Worm (Caenorhabditis elegans): ENCODE measurements around the gene nhr-133.

Gene nhr-133

ce11 chrV:2238012-2238411, 26.1 kb upstream of the nhr-133 start:
- TF ChIP-seq fkh-10 (GFP tag; optimal IDR thresholded peaks at IDR 0.05) (no peak), pha-4 (tag; optimal IDR thresholded peaks at IDR 0.05) (no peak), F13H6.1 (tag; optimal IDR thresholded peaks at IDR 0.05) (no peak), npax-4 (tag; optimal IDR thresholded peaks at IDR 0.05) (no peak), sdc-2 (tag; optimal IDR thresholded peaks at IDR 0.05) (no peak), ceh-14 (tag; optimal IDR thresholded peaks at IDR 0.05) (no peak), ceh-24 (tag; optimal IDR thresholded peaks at IDR 0.05) (no peak), hlh-15 (tag; optimal IDR thresholded peaks at IDR 0.05) (no peak), nhr-232 (tag; optimal IDR thresholded peaks at IDR 0.05) (no peak), dve-1 (tag; optimal IDR thresholded peaks at IDR 0.05) (no peak), unc-42 (tag; optimal IDR thresholded peaks at IDR 0.05) (no peak), ceh-34 (tag; optimal IDR thresholded peaks at IDR 0.05) (no peak), ceh-19 (GFP tag; optimal IDR thresholded peaks at IDR 0.05) (no peak), gmeb-2 (tag; optimal IDR thresholded peaks at IDR 0.05) (no peak)

- no peak for TF ChIP-seq hlh-6 (tag; optimal IDR thresholded peaks at IDR 0.05)
- no peak for TF ChIP-seq madf-2 (tag; optimal IDR thresholded peaks at IDR 0.05)
- no peak for TF ChIP-seq fkh-10 (GFP tag; optimal IDR thresholded peaks at IDR 0.05)
- TF ChIP-seq pat-9 (tag; optimal IDR thresholded peaks at IDR 0.05), result no peak
- no peak for TF ChIP-seq K02D7.2 (tag; optimal IDR thresholded peaks at IDR 0.05)
- TF ChIP-seq ceh-6 (GFP tag; optimal IDR thresholded peaks at IDR 0.05), result no peak
- TF ChIP-seq pros-1 (tag; optimal IDR thresholded peaks at IDR 0.05), result no peak
- no peak for TF ChIP-seq tbx-2 (tag; optimal IDR thresholded peaks at IDR 0.05)
- no peak for TF ChIP-seq nhr-11 (tag; optimal IDR thresholded peaks at IDR 0.05)
- no peak for TF ChIP-seq ceh-45 (GFP tag; IDR thresholded peaks at IDR 0.05)
- no peak for TF ChIP-seq C08G9.2 (tag; optimal IDR thresholded peaks at IDR 0.05)
- no peak for TF ChIP-seq ceh-34 (tag; optimal IDR thresholded peaks at IDR 0.05)
- TF ChIP-seq C38D4.7 (GFP tag; optimal IDR thresholded peaks at IDR 0.05), result no peak
- TF ChIP-seq rnt-1 (tag; optimal IDR thresholded peaks at IDR 0.05), result no peak
- no peak for TF ChIP-seq tbx-7 (tag; optimal IDR thresholded peaks at IDR 0.05)
- no peak for TF ChIP-seq syd-9 (tag; optimal IDR thresholded peaks at IDR 0.05)
These were observed 23.9 kb upstream of the nhr-133 start, which contains the start of gene cyp-33C4 for ce11 chrV:2235848-2236247. Gene cyp-33C4 (plus strand): TSS chrV:2236140.

ce11 chrV:2233177-2233576, 21.3 kb upstream of the nhr-133 start, which contains the start of gene nhr-96:
Gene nhr-96 (plus strand): TSS chrV:2233477.
- TF ChIP-seq hlh-6 (tag; optimal IDR thresholded peaks at IDR 0.05), result no peak
- no peak for TF ChIP-seq syd-9 (tag; optimal IDR thresholded peaks at IDR 0.05)
- TF ChIP-seq ref-2 (tag; optimal IDR thresholded peaks at IDR 0.05), result no peak
- no peak for TF ChIP-seq fkh-6 (tag; optimal IDR thresholded peaks at IDR 0.05)
- no peak for TF ChIP-seq ceh-2 (tag; optimal IDR thresholded peaks at IDR 0.05)
- TF ChIP-seq ztf-16 (tag; optimal IDR thresholded peaks at IDR 0.05), result no peak
- no peak for TF ChIP-seq ceh-14 (tag; optimal IDR thresholded peaks at IDR 0.05)
- TF ChIP-seq T23F11.4 (GFP tag; optimal IDR thresholded peaks at IDR 0.05), result no peak
- no peak for TF ChIP-seq rnt-1 (tag; optimal IDR thresholded peaks at IDR 0.05)
- no peak for TF ChIP-seq ceh-30 (tag; optimal IDR thresholded peaks at IDR 0.05)
- TF ChIP-seq ceh-19 (GFP tag; optimal IDR thresholded peaks at IDR 0.05), result no peak
- TF ChIP-seq C08G9.2 (tag; optimal IDR thresholded peaks at IDR 0.05), result no peak
- no peak for TF ChIP-seq odd-2 (tag; optimal IDR thresholded peaks at IDR 0.05)
- no peak for TF ChIP-seq hlh-13 (GFP tag; optimal IDR thresholded peaks at IDR 0.05)
- no peak for TF ChIP-seq fkh-10 (GFP tag; optimal IDR thresholded peaks at IDR 0.05)
- TF ChIP-seq sdc-2 (tag; optimal IDR thresholded peaks at IDR 0.05), result no peak
- TF ChIP-seq npax-4 (tag; optimal IDR thresholded peaks at IDR 0.05), result no peak
- TF ChIP-seq unc-3 (GFP tag; conservative IDR thresholded peaks at IDR 0.05), result no peak
- no peak for TF ChIP-seq unc-3 (tag; optimal IDR thresholded peaks at IDR 0.05)
- TF ChIP-seq hlh-15 (tag; optimal IDR thresholded peaks at IDR 0.05), result no peak

DNA sequence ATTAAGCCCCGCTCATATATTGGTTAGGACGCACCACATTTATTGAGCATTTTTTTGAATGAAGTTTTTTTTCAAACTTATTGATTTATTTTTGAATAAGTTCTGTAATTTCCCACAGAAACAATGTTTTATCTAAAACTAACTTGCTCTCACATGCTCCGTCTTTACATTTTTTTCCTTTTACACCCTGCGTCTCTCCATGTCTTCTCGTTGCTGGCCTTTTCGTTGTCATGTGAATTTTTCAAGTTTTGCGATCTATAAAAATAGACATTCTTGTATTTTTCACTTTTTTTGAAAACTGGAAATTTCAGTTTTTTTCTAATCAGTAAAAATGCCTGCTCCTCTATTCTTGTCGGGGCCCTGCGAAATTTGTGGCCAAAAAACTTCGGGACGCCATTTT, 19.0 kb upstream of the nhr-133 start, which contains the start of gene nhr-134:
TSS of gene nhr-134 (plus strand) at position 312 of the 400 bp plus-strand sequence.
- TF ChIP-seq ahr-1 (tag; optimal IDR thresholded peaks at IDR 0.05) (no peak), ceh-48 (tag; optimal IDR thresholded peaks at IDR 0.05) (no peak), ceh-18 (tag; optimal IDR thresholded peaks at IDR 0.05) (no peak), odd-2 (tag; optimal IDR thresholded peaks at IDR 0.05) (no peak), hlh-8 (tag; optimal IDR thresholded peaks at IDR 0.05) (no peak), elt-2 (tag; optimal IDR thresholded peaks at IDR 0.05) (no peak), ceh-30 (tag; optimal IDR thresholded peaks at IDR 0.05) (no peak), zip-5 (tag; optimal IDR thresholded peaks at IDR 0.05) (no peak), C38D4.7 (GFP tag; optimal IDR thresholded peaks at IDR 0.05) (no peak), tbx-2 (tag; optimal IDR thresholded peaks at IDR 0.05) (no peak), unc-3 (GFP tag; conservative IDR thresholded peaks at IDR 0.05) (no peak), unc-3 (tag; optimal IDR thresholded peaks at IDR 0.05) (no peak), unc-55 (GFP tag; optimal IDR thresholded peaks at IDR 0.05) (no peak), dve-1 (tag; optimal IDR thresholded peaks at IDR 0.05) (no peak), hlh-30 (tag; optimal IDR thresholded peaks at IDR 0.05; ENCODE audit: insufficient read depth) (no peak), sdc-2 (tag; optimal IDR thresholded peaks at IDR 0.05) (no peak), pqm-1 (tag; optimal IDR thresholded peaks at IDR 0.05) (no peak), ceh-14 (tag; optimal IDR thresholded peaks at IDR 0.05) (no peak), fkh-6 (tag; optimal IDR thresholded peaks at IDR 0.05) (no peak), unc-42 (tag; optimal IDR thresholded peaks at IDR 0.05) (no peak)
